Worm (Caenorhabditis elegans): ENCODE data around the gene vha-3.

DNA sequence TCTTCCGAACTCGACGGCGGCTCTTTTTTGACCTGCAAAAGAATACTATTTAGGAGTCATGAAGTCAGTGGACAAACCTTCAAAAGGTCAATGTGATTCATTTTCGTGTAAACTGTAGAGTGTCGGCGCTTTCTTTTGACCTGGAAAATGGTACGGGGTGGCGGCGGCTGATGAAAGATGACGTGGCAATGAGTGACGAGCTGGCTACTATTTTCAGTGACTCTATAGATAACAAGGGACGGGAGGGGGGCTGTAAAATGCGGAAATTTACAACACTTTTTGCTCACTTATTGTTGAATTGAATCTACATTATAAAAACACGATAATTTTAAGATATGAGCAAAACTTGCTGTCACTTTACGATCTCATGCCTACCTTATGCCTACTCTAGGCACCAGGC, 15.6 kb downstream of the vha-3 start, which contains the start of gene lin-1:
- TF ChIP-seq snpc-4 (tag; optimal IDR thresholded peaks at IDR 0.05) (no peak), elt-1 (tag; optimal IDR thresholded peaks at IDR 0.05; ENCODE audit: borderline replicate concordance, insufficient read depth) (no peak), nhr-12 (tag; optimal IDR thresholded peaks at IDR 0.05) (no peak), elt-3 (tag; optimal IDR thresholded peaks at IDR 0.05) (no peak), nhr-237 (tag; optimal IDR thresholded peaks at IDR 0.05) (no peak), lsy-2 (tag; optimal IDR thresholded peaks at IDR 0.05) (no peak), blmp-1 (tag; optimal IDR thresholded peaks at IDR 0.05) (no peak), sem-2 (GFP tag; optimal IDR thresholded peaks at IDR 0.05) (no peak), mep-1 (tag; optimal IDR thresholded peaks at IDR 0.05) (no peak), ces-1 (GFP tag; optimal IDR thresholded peaks at IDR 0.05) (no peak), mls-2 (tag; optimal IDR thresholded peaks at IDR 0.05) (no peak), unc-62 (GFP tag; optimal IDR thresholded peaks at IDR 0.05) (no peak), ztf-11 (tag; optimal IDR thresholded peaks at IDR 0.05) (no peak), nhr-76 (tag; optimal IDR thresholded peaks at IDR 0.05) (no peak)
